5 worm cellular contexts compared by ENCODE assay signal in the genomic region with DNA sequence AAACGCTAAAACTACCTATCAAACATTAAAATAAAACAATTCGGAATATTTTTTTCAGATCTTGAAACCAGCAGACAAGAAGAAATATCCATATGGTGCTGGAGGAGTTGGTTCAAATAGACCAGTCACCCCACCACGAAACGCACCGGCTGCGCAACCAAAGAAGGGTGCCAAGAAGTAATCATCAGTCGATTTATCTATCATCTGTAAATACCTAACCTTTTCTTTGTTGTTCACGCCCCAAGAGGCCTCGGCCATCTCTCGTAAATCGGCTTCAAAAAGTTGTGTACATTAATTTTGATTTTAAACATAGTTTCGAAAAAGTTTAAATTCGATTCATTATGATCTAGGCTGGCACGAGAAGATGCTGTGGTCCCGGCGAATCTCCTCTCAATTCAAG.
TF ChIP-seq lines count a peak whose summit lies in the region.

No protein-coding gene starts in this region.

TF ChIP-seq in whole organism, L1 larva, 84 proteins besides CTCF, POLR2A, EP300 and RAD21:
- TF ChIP-seq fos-1 (tag; optimal IDR thresholded peaks at IDR 0.05; lab: Kevin White, UChicago) (no peak), lin-13 (GFP tag; optimal IDR thresholded peaks at IDR 0.05; lab: Kevin White, UChicago) (no peak), mab-9 (GFP tag; IDR thresholded peaks at IDR 0.05; lab: Robert Waterston, UW) (no peak), grh-1 (GFP tag; IDR thresholded peaks at IDR 0.05; lab: Robert Waterston, UW) (peak; percentile 41; the same call in 1 of the 2 replicates), efl-3 (GFP tag; optimal IDR thresholded peaks at IDR 0.05; lab: Kevin White, UChicago) (no peak), ceh-90 (tag; optimal IDR thresholded peaks at IDR 0.05; lab: Kevin White, UChicago) (no peak)

TF ChIP-seq in whole organism, L3 larva, 47 proteins besides CTCF, POLR2A, EP300 and RAD21:
- TF ChIP-seq ama-1 (optimal IDR thresholded peaks at IDR 0.05; lab: Kevin White, UChicago) = peak; percentile 53
- TF ChIP-seq nhr-43 (tag; optimal IDR thresholded peaks at IDR 0.05; lab: Kevin White, UChicago; ENCODE audit: poor library complexity, severe bottlenecking) = no peak
TF ChIP-seq in whole organism, L3 larva: peak in this region for 1.

TF ChIP-seq in whole organism, L4 larva, 104 proteins besides CTCF, POLR2A, EP300 and RAD21:
- TF ChIP-seq ceh-44 (GFP tag; IDR thresholded peaks at IDR 0.05; lab: Robert Waterston, UW) = 0 out of 2 replicates have a peak, but pooled peaks have one; percentile 11
- no peak for TF ChIP-seq unc-39 (tag; optimal IDR thresholded peaks at IDR 0.05; lab: Kevin White, UChicago)
- no peak for TF ChIP-seq nhr-41 (GFP tag; IDR thresholded peaks at IDR 0.05; lab: Robert Waterston, UW)
- TF ChIP-seq egl-27 (tag; optimal IDR thresholded peaks at IDR 0.05; lab: Kevin White, UChicago) = no peak
- no peak for TF ChIP-seq mes-2 (tag; optimal IDR thresholded peaks at IDR 0.05; lab: Kevin White, UChicago; ENCODE audit: poor library complexity, severe bottlenecking)
- no peak for TF ChIP-seq Y75B8A.6 (GFP tag; IDR thresholded peaks at IDR 0.05; lab: Robert Waterston, UW)
- TF ChIP-seq madf-9 (GFP tag; conservative IDR thresholded peaks at IDR 0.05; lab: Robert Waterston, UW) = no peak
- peak in 1 of 2 experiments; percentile 71 for TF ChIP-seq unc-62 (GFP tag; optimal IDR thresholded peaks at IDR 0.05 in 1 of 2; lab: Kevin White, UChicago)
- TF ChIP-seq unc-62 (tag; optimal IDR thresholded peaks at IDR 0.05; lab: Kevin White, UChicago) = no peak

TF ChIP-seq in whole organism, early embryonic, 17 proteins besides CTCF, POLR2A, EP300 and RAD21:
- TF ChIP-seq B0310.2 (tag; optimal IDR thresholded peaks at IDR 0.05; lab: Kevin White, UChicago) (no peak), flt-1 (GFP tag; IDR thresholded peaks at IDR 0.05; lab: Robert Waterston, UW) (no peak), hmg-4 (GFP tag; optimal IDR thresholded peaks at IDR 0.05; lab: Kevin White, UChicago) (no peak), ceh-13 (GFP tag; optimal IDR thresholded peaks at IDR 0.05; lab: Kevin White, UChicago) (no peak), tbx-11 (GFP tag; IDR thresholded peaks at IDR 0.05; lab: Robert Waterston, UW) (0 out of 2 replicates have a peak, but pooled peaks have one; percentile 10)
TF ChIP-seq in whole organism, early embryonic: peak in this region for 1.

TF ChIP-seq in whole organism, young adult, 124 proteins besides CTCF, POLR2A, EP300 and RAD21:
- TF ChIP-seq B0035.1 (tag; optimal IDR thresholded peaks at IDR 0.05; lab: Kevin White, UChicago) = no peak
- 0 out of 2 replicates have a peak, but pooled peaks have one; percentile 4 for TF ChIP-seq pbrm-1 (GFP tag; IDR thresholded peaks at IDR 0.05; lab: Robert Waterston, UW)
- 0 out of 2 replicates have a peak, but pooled peaks have one; percentile 22 for TF ChIP-seq madf-3 (GFP tag; IDR thresholded peaks at IDR 0.05; lab: Robert Waterston, UW)
